Fruit fly (Drosophila melanogaster): ENCODE data around the gene CG17129.

Gene CG17129

DNA sequence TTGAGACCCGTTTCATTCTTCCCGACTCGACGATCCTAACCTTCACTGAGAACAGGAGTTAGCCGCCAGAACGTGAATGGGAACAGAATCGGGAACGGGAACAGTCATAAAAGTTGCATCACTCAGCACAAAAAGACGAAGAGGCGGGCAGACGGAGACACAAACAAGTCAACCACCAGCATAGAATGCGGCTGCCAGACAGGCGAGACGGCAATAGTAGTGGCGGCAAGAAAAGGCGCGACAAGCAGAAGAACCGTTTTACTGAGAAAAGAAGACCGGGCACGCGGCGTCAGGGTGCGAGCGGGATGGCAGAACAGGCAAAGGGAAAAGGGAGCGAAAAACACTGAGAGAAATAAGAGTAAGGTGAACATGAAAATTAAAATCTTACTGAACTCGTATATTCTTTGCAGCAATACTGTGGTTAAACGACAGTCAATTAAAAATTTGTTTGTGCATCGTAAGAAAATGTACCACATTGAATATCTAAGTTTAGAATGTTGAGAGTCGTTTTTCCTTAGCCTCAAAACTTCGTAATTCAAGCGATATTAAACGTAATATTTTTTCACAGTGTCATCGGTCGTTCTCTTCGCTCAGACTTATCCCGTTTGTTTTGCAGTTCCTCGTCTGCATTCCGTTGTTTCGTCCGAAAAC, 39.7 kb downstream of the CG17129 start (continued):
- TF ChIP-seq da (GFP tag; optimal IDR thresholded peaks at IDR 0.05) (peak; percentile 45), ind (GFP tag; optimal IDR thresholded peaks at IDR 0.05) (peak; percentile 83), psq (GFP tag; optimal IDR thresholded peaks at IDR 0.05) (peak; percentile 92), fru (optimal IDR thresholded peaks at IDR 0.05) (no peak), unc-4 (GFP tag; IDR thresholded peaks at IDR 0.05; ENCODE audit: partially characterized antibody) (no peak), Bdp1 (GFP tag; optimal IDR thresholded peaks at IDR 0.05) (peak; percentile 81), CG8478 (optimal IDR thresholded peaks at IDR 0.05) (no peak), insv (GFP tag; optimal IDR thresholded peaks at IDR 0.05) (peak; percentile 22 to 42), CG1647 (GFP tag; optimal IDR thresholded peaks at IDR 0.05) (peak; percentile 76), Optix (GFP tag; IDR thresholded peaks at IDR 0.05) (peak; percentile 78), slp2 (GFP tag; optimal IDR thresholded peaks at IDR 0.05) (peak; percentile 75), Oaz (GFP tag; IDR thresholded peaks at IDR 0.05) (no peak), CG16779 (GFP tag; IDR thresholded peaks at IDR 0.05) (no peak), CG17829 (tag; optimal IDR thresholded peaks at IDR 0.05) (peak; percentile 92), Fer2 (tag; optimal IDR thresholded peaks at IDR 0.05) (no peak), CG1792 (GFP tag; optimal IDR thresholded peaks at IDR 0.05) (peak; percentile 72), crp (GFP tag; optimal IDR thresholded peaks at IDR 0.05) (peak in 1 of 2 experiments; percentile 38), CG8944 (GFP tag; optimal IDR thresholded peaks at IDR 0.05) (peak; percentile 77), CG14441 (GFP tag; IDR thresholded peaks at IDR 0.05) (peak; percentile 71), odd (GFP tag; optimal IDR thresholded peaks at IDR 0.05) (peak; percentile 56), salm (tag; optimal IDR thresholded peaks at IDR 0.05) (peak; percentile 70), slbo (GFP tag; IDR thresholded peaks at IDR 0.05) (peak; percentile 71), CG17328 (GFP tag; IDR thresholded peaks at IDR 0.05) (peak; percentile 77), Sry-δ (GFP tag; optimal IDR thresholded peaks at IDR 0.05) (peak; percentile 47), CG12744 (GFP tag; optimal IDR thresholded peaks at IDR 0.05) (peak; percentile 85), CG34422 (GFP tag; IDR thresholded peaks at IDR 0.05) (no peak; the same call in 1 of the 3 replicates), so (GFP tag; IDR thresholded peaks at IDR 0.05) (peak; percentile 73), nerfin-1 (tag; optimal IDR thresholded peaks at IDR 0.05) (peak; percentile 81), CG14050 (GFP tag; IDR thresholded peaks at IDR 0.05) (no peak; the same call in 2 of the 3 replicates), CG4424 (GFP tag; optimal IDR thresholded peaks at IDR 0.05) (peak; percentile 91), org-1 (GFP tag; optimal IDR thresholded peaks at IDR 0.05) (peak; percentile 83), CG9817 (tag; optimal IDR thresholded peaks at IDR 0.05) (peak; percentile 72), CG12659 (GFP tag; optimal IDR thresholded peaks at IDR 0.05) (peak; percentile 81), lab (GFP tag; optimal IDR thresholded peaks at IDR 0.05) (peak; percentile 81), CG31388 (GFP tag; optimal IDR thresholded peaks at IDR 0.05) (peak; percentile 45), otp (GFP tag; IDR thresholded peaks at IDR 0.05) (peak; percentile 57; the same call in 1 of the 3 replicates), prd (optimal IDR thresholded peaks at IDR 0.05) (no peak), prd (GFP tag; IDR thresholded peaks at IDR 0.05) (peak; percentile 88), PHDP (tag; optimal IDR thresholded peaks at IDR 0.05) (peak; percentile 78), zen2 (GFP tag; IDR thresholded peaks at IDR 0.05; ENCODE audit: partially characterized antibody) (no peak), CG12071 (GFP tag; optimal IDR thresholded peaks at IDR 0.05) (peak; percentile 41), MBD-R2 (GFP tag; IDR thresholded peaks at IDR 0.05) (peak; percentile 57), ken (GFP tag; IDR thresholded peaks at IDR 0.05) (peak; percentile 63; the same call in 2 of the 3 replicates), peb (GFP tag; IDR thresholded peaks at IDR 0.05) (peak; percentile 65), slou (GFP tag; optimal IDR thresholded peaks at IDR 0.05) (peak; percentile 40), Dip3 (GFP tag; optimal IDR thresholded peaks at IDR 0.05) (peak; percentile 54), vvl (GFP tag; IDR thresholded peaks at IDR 0.05) (peak; percentile 78), Hsf (GFP tag; optimal IDR thresholded peaks at IDR 0.05) (peak; percentile 85), CG18011 (GFP tag; optimal IDR thresholded peaks at IDR 0.05) (peak; percentile 42), Dref (GFP tag; IDR thresholded peaks at IDR 0.05) (no peak), CG10431 (GFP tag; optimal IDR thresholded peaks at IDR 0.05) (peak; percentile 73)
